Worm (Caenorhabditis elegans) whole organism, L1 larva: ENCODE results near the gene Y113G7A.22.

ENCODE experiments used
- C04F5.9 ChIP-seq: sonication (generic microtip); optimal IDR thresholded peaks from 2 replicates; lab custom pipeline; 2016; ENCODE audit warnings: missing genetic modification characterization, missing compliant biosample characterization
- F16B12.6 ChIP-seq: fragments of 150-350 bp; optimal IDR thresholded peaks from 2 replicates; lab custom pipeline; 2014; ENCODE audit warnings: missing biosample characterization, missing genetic modification characterization
- ama-1 ChIP-seq: fragments of 150-350 bp; optimal IDR thresholded peaks from 2 replicates; lab custom pipeline; 2014
- ceh-63 ChIP-seq: fragments of 200-800 bp; sonication (Bioruptor generic); optimal IDR thresholded peaks from 2 replicates; lab custom pipeline; 2018; ENCODE audit warnings: mild to moderate bottlenecking, missing genetic modification characterization, missing compliant biosample characterization
- ceh-90 ChIP-seq: sonication (generic microtip); optimal IDR thresholded peaks from 2 replicates; lab custom pipeline; 2016; ENCODE audit warnings: missing genetic modification characterization, missing compliant biosample characterization
- efl-1 ChIP-seq, 4 experiments: fragments of 150-350 bp; optimal IDR thresholded peaks in 3 of 4; peaks in 1 of 4; 1 replicate in 1 of 4; 2 replicates in 3 of 4; lab custom pipeline; 2014; ENCODE audit warnings: missing biosample characterization in 2 of 4, missing genetic modification characterization in 2 of 4, missing genetic modification reagents in 2 of 4
- egl-27 ChIP-seq, 2 experiments: fragments of 150-350 bp in 1 of 2; sonication (generic microtip); optimal IDR thresholded peaks; 3 replicates each; lab custom pipeline; 2017 to 2018; ENCODE audit warnings: missing biosample characterization in 2 of 2, missing genetic modification characterization in 2 of 2, missing genetic modification reagents in 2 of 2
- fos-1 ChIP-seq: fragments of 150-350 bp; optimal IDR thresholded peaks from 2 replicates; lab custom pipeline; 2014; ENCODE audit warnings: missing biosample characterization, missing genetic modification characterization
- hlh-17 ChIP-seq: fragments of 200-800 bp; sonication (Bioruptor generic); optimal IDR thresholded peaks from 2 replicates; lab custom pipeline; 2018; ENCODE audit warnings: missing genetic modification characterization, mild to moderate bottlenecking, missing compliant biosample characterization, moderate library complexity, borderline replicate concordance
- hlh-4 ChIP-seq: sonication (generic microtip); optimal IDR thresholded peaks from 2 replicates; lab custom pipeline; 2016; ENCODE audit warnings: mild to moderate bottlenecking, missing genetic modification characterization, missing compliant biosample characterization
- lir-3 ChIP-seq: sonication (generic microtip); optimal IDR thresholded peaks from 2 replicates; lab custom pipeline; 2016; ENCODE audit warnings: mild to moderate bottlenecking, missing genetic modification characterization, moderate library complexity, missing compliant biosample characterization; ENCODE audit not compliant: poor library complexity
- mab-9 ChIP-seq: fragments of 200-800 bp; sonication (Bioruptor generic); IDR thresholded peaks from 2 replicates; pipeline ENCODE4 v1.3.6; 2022; ENCODE audit warnings: missing genetic modification reagents, missing genetic modification characterization, missing compliant biosample characterization
- mdl-1 ChIP-seq, 2 experiments: fragments of 150-350 bp; optimal IDR thresholded peaks; 2 replicates each; lab custom pipeline; 2014 to 2017; ENCODE audit warnings: missing biosample characterization in 2 of 2, missing genetic modification characterization in 2 of 2, inconsistent platforms in 1 of 2
- mep-1 ChIP-seq: fragments of 150-350 bp; optimal IDR thresholded peaks from 2 replicates; lab custom pipeline; 2014; ENCODE audit warnings: missing biosample characterization, missing genetic modification characterization
- nhr-11 ChIP-seq: fragments of 150-350 bp; optimal IDR thresholded peaks from 2 replicates; lab custom pipeline; 2014; ENCODE audit warnings: missing biosample characterization, missing genetic modification characterization
- nhr-12 ChIP-seq: sonication (generic microtip); optimal IDR thresholded peaks from 2 replicates; lab custom pipeline; 2017; ENCODE audit warnings: missing biosample characterization, missing genetic modification characterization
- nhr-19 ChIP-seq: fragments of 200-800 bp; sonication (Bioruptor generic); conservative IDR thresholded peaks from 2 replicates; pipeline ENCODE4 v1.3.6; 2022; ENCODE audit warnings: missing genetic modification characterization, missing compliant biosample characterization
- nhr-237 ChIP-seq: fragments of 150-350 bp; optimal IDR thresholded peaks from 2 replicates; lab custom pipeline; 2014; ENCODE audit warnings: missing biosample characterization, missing genetic modification characterization
- nhr-47 ChIP-seq: sonication (generic microtip); optimal IDR thresholded peaks from 2 replicates; lab custom pipeline; 2016; ENCODE audit warnings: mild to moderate bottlenecking, missing genetic modification characterization, moderate library complexity, missing compliant biosample characterization
- nhr-76 ChIP-seq: sonication (generic microtip); optimal IDR thresholded peaks from 2 replicates; lab custom pipeline; 2017; ENCODE audit warnings: missing biosample characterization, missing genetic modification characterization
- nhr-77 ChIP-seq: fragments of 150-350 bp; optimal IDR thresholded peaks from 2 replicates; lab custom pipeline; 2014; ENCODE audit warnings: missing biosample characterization, missing genetic modification characterization
- nhr-85 ChIP-seq: sonication (generic microtip); peaks from one replicate; lab custom pipeline; 2016; ENCODE audit warnings: missing genetic modification characterization, inconsistent platforms, missing compliant biosample characterization
- nhr-90 ChIP-seq: sonication (generic microtip); optimal IDR thresholded peaks from 2 replicates; lab custom pipeline; 2016; ENCODE audit warnings: mild to moderate bottlenecking, missing genetic modification characterization, missing compliant biosample characterization; ENCODE audit not compliant: poor library complexity
- pax-3 ChIP-seq: fragments of 200-800 bp; sonication (Bioruptor generic); optimal IDR thresholded peaks from 2 replicates; lab custom pipeline; 2018; ENCODE audit warnings: mild to moderate bottlenecking, missing genetic modification characterization, moderate library complexity, missing compliant biosample characterization
- pqm-1 ChIP-seq: sonication (generic microtip); optimal IDR thresholded peaks from 3 replicates; lab custom pipeline; 2017; ENCODE audit warnings: missing biosample characterization, missing genetic modification characterization
- skn-1 ChIP-seq: fragments of 150-350 bp; optimal IDR thresholded peaks from 2 replicates; lab custom pipeline; 2014; ENCODE audit warnings: missing biosample characterization, missing genetic modification characterization
- snu-23 ChIP-seq: sonication (generic microtip); optimal IDR thresholded peaks from 2 replicates; lab custom pipeline; 2016; ENCODE audit warnings: missing genetic modification characterization, missing compliant biosample characterization
- sup-37 ChIP-seq: fragments of 200-800 bp; sonication (Bioruptor generic); optimal IDR thresholded peaks from 2 replicates; lab custom pipeline; 2018; ENCODE audit warnings: mild to moderate bottlenecking, missing genetic modification characterization, missing compliant biosample characterization
- tlp-1 ChIP-seq: fragments of 150-350 bp; optimal IDR thresholded peaks from 2 replicates; lab custom pipeline; 2014; ENCODE audit warnings: missing biosample characterization, missing genetic modification characterization
- unc-130 ChIP-seq: fragments of 150-350 bp; optimal IDR thresholded peaks from 2 replicates; lab custom pipeline; 2017; ENCODE audit warnings: missing biosample characterization, missing genetic modification characterization, inconsistent platforms
- unc-62 ChIP-seq: fragments of 150-350 bp; optimal IDR thresholded peaks from 2 replicates; lab custom pipeline; 2014; ENCODE audit warnings: missing biosample characterization, missing genetic modification reagents, missing genetic modification characterization
- vab-15 ChIP-seq: sonication (generic microtip); optimal IDR thresholded peaks from 2 replicates; lab custom pipeline; 2017; ENCODE audit warnings: missing genotype, mild to moderate bottlenecking, missing genetic modification characterization, missing compliant biosample characterization
- ztf-4 ChIP-seq: fragments of 150-350 bp; optimal IDR thresholded peaks from 2 replicates; lab custom pipeline; 2014; ENCODE audit warnings: missing biosample characterization, missing genetic modification characterization

Gene Y113G7A.22

ce11 chrV:20135247-20135646 is at the start of gene Y113G7A.22:
Gene Y113G7A.22, minus strand, starts transcription at chrV:20135347.
- TF ChIP-seq mdl-1 (tag; optimal IDR thresholded peaks at IDR 0.05; lab: Kevin White, UChicago) (no peak), mep-1 (tag; lab: Kevin White, UChicago) (no peak), ama-1 (lab: Kevin White, UChicago) (no peak), vab-15 (no peak), skn-1 (tag; lab: Kevin White, UChicago) (no peak), sup-37 (GFP tag; lab: Kevin White, UChicago) (no peak), hlh-4 (no peak), lir-3 (tag; lab: Kevin White, UChicago) (no peak), nhr-90 (no peak), nhr-76 (no peak), C04F5.9 (no peak), mab-9 (no peak), ztf-4 (tag; lab: Kevin White, UChicago) (no peak), nhr-12 (tag; lab: Kevin White, UChicago) (no peak), nhr-77 (no peak), pax-3 (no peak), tlp-1 (tag; lab: Kevin White, UChicago) (no peak)

- no peak for TF ChIP-seq F16B12.6 (tag; lab: Kevin White, UChicago)
- TF ChIP-seq mab-9 = no peak
- TF ChIP-seq snu-23 (GFP tag; lab: Kevin White, UChicago) = no peak
- no peak for TF ChIP-seq ama-1 (lab: Kevin White, UChicago)
- TF ChIP-seq sup-37 (GFP tag; lab: Kevin White, UChicago) = no peak
- TF ChIP-seq egl-27 (tag; optimal IDR thresholded peaks at IDR 0.05; lab: Kevin White, UChicago) = no peak
- TF ChIP-seq nhr-19 (GFP tag; lab: Robert Waterston, UW) = no peak
- no peak for TF ChIP-seq nhr-11 (tag; lab: Kevin White, UChicago)
- TF ChIP-seq nhr-85 (tag; lab: Kevin White, UChicago) = no peak
- no peak for TF ChIP-seq fos-1 (tag; lab: Kevin White, UChicago)
- TF ChIP-seq mep-1 (tag; lab: Kevin White, UChicago) = no peak
These were observed 47.2 kb upstream of the Y113G7A.22 start for ce11 chrV:20182311-20182710.

DNA sequence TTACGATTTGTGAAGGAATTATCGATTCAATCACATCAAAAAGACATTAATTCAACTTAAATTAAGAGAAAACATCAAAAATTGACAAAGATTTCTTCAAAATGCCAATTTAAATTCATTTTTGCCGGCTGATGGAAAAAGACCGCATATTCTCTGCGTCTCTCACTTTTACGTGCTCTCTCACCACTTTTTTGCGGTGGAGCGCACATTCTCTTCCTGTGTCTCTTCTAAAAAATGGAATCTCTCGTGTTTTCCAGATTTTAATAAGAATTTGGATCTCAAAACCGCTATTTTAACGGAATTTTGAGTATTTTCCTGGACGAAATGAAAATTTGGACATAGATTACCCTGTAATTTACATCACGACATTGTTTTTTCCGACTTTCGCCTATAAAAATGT is 45.7 kb upstream of the Y113G7A.22 start:
- TF ChIP-seq efl-1 (optimal IDR thresholded peaks at IDR 0.05; lab: Kevin White, UChicago) (peak in 1 of 2 experiments; percentile 57), efl-1 (GFP tag; optimal IDR thresholded peaks at IDR 0.05 in 1 of 2; lab: Kevin White, UChicago) (peak in 1 of 2 experiments; percentile 74)

DNA sequence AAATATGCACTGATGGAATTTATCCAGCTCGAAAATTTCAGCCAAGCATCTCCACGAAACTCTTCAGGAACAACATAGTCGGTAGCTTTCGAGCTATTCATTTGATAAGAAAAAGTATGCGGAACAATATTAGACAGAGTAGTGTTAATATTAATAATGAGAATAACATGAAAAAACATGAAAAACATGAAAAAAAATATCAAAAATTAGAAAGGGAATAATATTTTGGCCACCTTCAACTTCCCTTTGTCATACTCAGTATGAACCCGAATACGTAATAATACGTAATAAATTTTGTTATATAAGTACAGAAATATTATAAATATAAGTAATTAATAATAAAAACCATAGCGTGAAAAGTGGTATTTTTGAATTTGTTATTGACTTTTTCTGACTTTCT is 36.8 kb upstream of the Y113G7A.22 start, which contains the start of gene srw-39:
srw-39 (minus strand) TSS at position 101 of the 400 bp plus-strand sequence.
- TF ChIP-seq efl-1 (optimal IDR thresholded peaks at IDR 0.05; lab: Kevin White, UChicago) = no peak
- no peak for TF ChIP-seq efl-1 (GFP tag; optimal IDR thresholded peaks at IDR 0.05 in 1 of 2; lab: Kevin White, UChicago)
- no peak for TF ChIP-seq hlh-17 (GFP tag; lab: Kevin White, UChicago)
- no peak for TF ChIP-seq nhr-77
- TF ChIP-seq unc-62 (GFP tag; lab: Kevin White, UChicago) = no peak
- no peak for TF ChIP-seq ceh-90 (tag; lab: Kevin White, UChicago)
- TF ChIP-seq pqm-1 = no peak
- TF ChIP-seq nhr-237 (tag; lab: Kevin White, UChicago) = no peak
- no peak for TF ChIP-seq nhr-47 (tag; lab: Kevin White, UChicago)
- TF ChIP-seq unc-130 (tag; lab: Kevin White, UChicago) = no peak
- no peak for TF ChIP-seq mep-1 (tag; lab: Kevin White, UChicago)
- TF ChIP-seq, all 84 proteins: peak for 0

DNA sequence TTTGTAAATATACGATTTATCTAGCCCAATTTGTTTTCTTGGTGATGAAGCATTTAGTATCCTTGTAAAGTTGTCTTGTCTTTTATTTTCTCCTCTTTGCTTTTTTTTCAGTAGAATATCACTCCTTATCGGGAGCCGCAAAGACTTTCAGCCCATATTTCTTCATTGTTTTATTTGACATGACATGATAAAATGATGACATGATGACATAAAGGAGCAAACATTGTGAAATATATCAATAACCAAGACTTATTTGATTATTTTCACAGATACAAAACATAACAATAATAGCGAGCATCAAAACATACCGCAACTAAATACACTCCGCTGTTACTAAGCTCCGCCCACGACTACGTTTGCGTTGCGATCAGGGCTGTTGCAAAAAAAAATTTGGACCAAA is 30.7 kb upstream of the Y113G7A.22 start:
- TF ChIP-seq efl-1 (optimal IDR thresholded peaks at IDR 0.05; lab: Kevin White, UChicago) (no peak), efl-1 (GFP tag; optimal IDR thresholded peaks at IDR 0.05 in 1 of 2; lab: Kevin White, UChicago) (no peak), ceh-63 (GFP tag; lab: Kevin White, UChicago) (no peak)
